Fruit fly (Drosophila melanogaster): Measurements from ENCODE around the gene comm3.

The comm3 gene

dm6 chr3L:15692794-15693532, 45.4 kb upstream of the comm3 start (continued):
- no peak for TF ChIP-seq HHEX (GFP tag; optimal IDR thresholded peaks at IDR 0.05)
- peak; percentile 38 for TF ChIP-seq CG18619 (GFP tag; optimal IDR thresholded peaks at IDR 0.05)
- TF ChIP-seq CG4282 (GFP tag; optimal IDR thresholded peaks at IDR 0.05), result no peak
- peak; percentile 35 for TF ChIP-seq CG12104 (GFP tag; optimal IDR thresholded peaks at IDR 0.05)
- peak; percentile 62 for TF ChIP-seq fd96Cb (tag; optimal IDR thresholded peaks at IDR 0.05)
- 0 out of 3 replicates have a peak, but pooled peaks have one; percentile 20 for TF ChIP-seq row (GFP tag; IDR thresholded peaks at IDR 0.05)
- TF ChIP-seq ham (GFP tag; IDR thresholded peaks at IDR 0.05), result no peak
- no peak for TF ChIP-seq pan (optimal IDR thresholded peaks at IDR 0.05)
- no peak for TF ChIP-seq pan (GFP tag; optimal IDR thresholded peaks at IDR 0.05 in 1 of 2, IDR thresholded peaks at IDR 0.05 in 1 of 2)
- no peak for TF ChIP-seq Nf-YA (GFP tag; IDR thresholded peaks at IDR 0.05)
- no peak for TF ChIP-seq hbn (GFP tag; IDR thresholded peaks at IDR 0.05; ENCODE audit: partially characterized antibody)
- TF ChIP-seq CG12769 (tag; optimal IDR thresholded peaks at IDR 0.05), result no peak
- no peak for TF ChIP-seq wdn (GFP tag; IDR thresholded peaks at IDR 0.05)
- no peak for TF ChIP-seq toy (GFP tag; IDR thresholded peaks at IDR 0.05)
- TF ChIP-seq Dip2 (GFP tag; IDR thresholded peaks at IDR 0.05), result no peak
- TF ChIP-seq dan (GFP tag; IDR thresholded peaks at IDR 0.05), result no peak
- peak; percentile 77 for TF ChIP-seq Sox100B (GFP tag; optimal IDR thresholded peaks at IDR 0.05)
- TF ChIP-seq CG11504 (tag; optimal IDR thresholded peaks at IDR 0.05), result peak; percentile 71
- no peak for TF ChIP-seq CG3838 (GFP tag; optimal IDR thresholded peaks at IDR 0.05)
- 0 out of 2 replicates have a peak, but pooled peaks have one; percentile 15 for TF ChIP-seq ttk (GFP tag; IDR thresholded peaks at IDR 0.05)
- TF ChIP-seq CG7372 (GFP tag; IDR thresholded peaks at IDR 0.05), result no peak
- peak; percentile 19 for TF ChIP-seq ewg (GFP tag; optimal IDR thresholded peaks at IDR 0.05)
- no peak for TF ChIP-seq Kr (GFP tag; optimal IDR thresholded peaks at IDR 0.05)
- TF ChIP-seq NFAT (GFP tag; IDR thresholded peaks at IDR 0.05), result no peak
- TF ChIP-seq sc (optimal IDR thresholded peaks at IDR 0.05), result no peak
- peak; percentile 57 for TF ChIP-seq sc (GFP tag; optimal IDR thresholded peaks at IDR 0.05)
- peak; percentile 66 for TF ChIP-seq CG4424 (GFP tag; optimal IDR thresholded peaks at IDR 0.05)
- TF ChIP-seq dmrt99B (tag; optimal IDR thresholded peaks at IDR 0.05), result peak; percentile 49
- no peak for TF ChIP-seq CG4360 (GFP tag; IDR thresholded peaks at IDR 0.05)
- peak; percentile 3 for TF ChIP-seq Six4 (GFP tag; optimal IDR thresholded peaks at IDR 0.05)
- no peak for TF ChIP-seq crc (GFP tag; optimal IDR thresholded peaks at IDR 0.05)
- peak; percentile 58 for TF ChIP-seq Oli (tag; optimal IDR thresholded peaks at IDR 0.05)
- TF ChIP-seq Rx (GFP tag; IDR thresholded peaks at IDR 0.05), result peak; percentile 12; the same call in 1 of the 2 replicates
- peak; percentile 36 for TF ChIP-seq CG17829 (tag; optimal IDR thresholded peaks at IDR 0.05)
- TF ChIP-seq eyg (GFP tag; optimal IDR thresholded peaks at IDR 0.05), result no peak
- no peak for TF ChIP-seq CG11723 (GFP tag; optimal IDR thresholded peaks at IDR 0.05)
- TF ChIP-seq CG11093 (GFP tag; IDR thresholded peaks at IDR 0.05), result peak; percentile 22; the same call in 1 of the 3 replicates
- no peak for TF ChIP-seq CG3847 (GFP tag; IDR thresholded peaks at IDR 0.05)
- TF ChIP-seq lola (GFP tag; optimal IDR thresholded peaks at IDR 0.05), result peak in 1 of 3 experiments; percentile 79
- no peak for TF ChIP-seq danr (GFP tag; IDR thresholded peaks at IDR 0.05)
- TF ChIP-seq Eip74EF (GFP tag; optimal IDR thresholded peaks at IDR 0.05), result peak in 1 of 2 experiments; percentile 29
- TF ChIP-seq Opbp (GFP tag; IDR thresholded peaks at IDR 0.05; ENCODE audit: partially characterized antibody), result no peak
- TF ChIP-seq Sry-δ (GFP tag; optimal IDR thresholded peaks at IDR 0.05), result no peak
- peak; percentile 72 for TF ChIP-seq CG9727 (GFP tag; optimal IDR thresholded peaks at IDR 0.05)
- peak; percentile 4 for TF ChIP-seq zf30C (GFP tag; optimal IDR thresholded peaks at IDR 0.05)
- TF ChIP-seq pho (GFP tag; optimal IDR thresholded peaks at IDR 0.05), result no peak
- no peak for TF ChIP-seq oc (tag; optimal IDR thresholded peaks at IDR 0.05)
- no peak for TF ChIP-seq hb (GFP tag; IDR thresholded peaks at IDR 0.05; ENCODE audit: partially characterized antibody)
- no peak for TF ChIP-seq CG11696 (GFP tag; IDR thresholded peaks at IDR 0.05)
- TF ChIP-seq CG10543 (GFP tag; optimal IDR thresholded peaks at IDR 0.05), result no peak
